Fruit fly (Drosophila melanogaster) whole organism, embryonic: ENCODE data around the gene Mtch.

Experiments used
- Atf6 ChIP-seq: fragments of 200-800 bp; sonication (Bioruptor generic); IDR thresholded peaks from 2 replicates; pipeline ENCODE4 v1.3.6; 2022; ENCODE audit warnings: missing biosample characterization, missing genetic modification characterization
- BEAF-32 ChIP-seq: fragments of 200-800 bp; sonication (Bioruptor generic); optimal IDR thresholded peaks from 3 replicates; lab custom pipeline; 2017; ENCODE audit warnings: missing biosample characterization, missing genetic modification characterization, mild to moderate bottlenecking, moderate library complexity, missing genetic modification reagents
- Blimp-1 ChIP-seq: fragments of 200-800 bp; sonication (Bioruptor generic); optimal IDR thresholded peaks from 3 replicates; lab custom pipeline; 2018; ENCODE audit warnings: missing biosample characterization, missing genetic modification characterization, mild to moderate bottlenecking, moderate library complexity, missing genetic modification reagents
- CG1024 ChIP-seq: fragments of 200-800 bp; sonication (Bioruptor generic); IDR thresholded peaks from 2 replicates; pipeline ENCODE4 v1.3.6; 2022; ENCODE audit warnings: missing biosample characterization, missing genetic modification characterization
- CG10267 ChIP-seq: fragments of 200-800 bp; sonication (Bioruptor generic); optimal IDR thresholded peaks from 2 replicates; lab custom pipeline; 2018; ENCODE audit warnings: missing biosample characterization, mild to moderate bottlenecking, missing genetic modification characterization, moderate library complexity
- CG10543 ChIP-seq: fragments of 200-800 bp; sonication (Bioruptor generic); optimal IDR thresholded peaks from 3 replicates; lab custom pipeline; 2017; ENCODE audit warnings: missing biosample characterization, mild to moderate bottlenecking, missing genetic modification characterization, moderate library complexity
- CG11504 ChIP-seq: fragments of 200-800 bp; sonication (Bioruptor generic); optimal IDR thresholded peaks from 3 replicates; lab custom pipeline; 2019; ENCODE audit warnings: missing biosample characterization, mild to moderate bottlenecking, missing genetic modification characterization, moderate library complexity
- CG12744 ChIP-seq: fragments of 200-800 bp; sonication (Bioruptor generic); optimal IDR thresholded peaks from 2 replicates; lab custom pipeline; 2016; ENCODE audit warnings: missing biosample characterization, missing genetic modification characterization
- CG13894 ChIP-seq: fragments of 200-800 bp; sonication (Bioruptor generic); optimal IDR thresholded peaks from 3 replicates; lab custom pipeline; 2018; ENCODE audit warnings: missing biosample characterization, mild to moderate bottlenecking, missing genetic modification characterization, moderate library complexity
- CG15479 ChIP-seq: fragments of 200-800 bp; sonication (Bioruptor generic); optimal IDR thresholded peaks from 3 replicates; lab custom pipeline; 2019; ENCODE audit warnings: missing biosample characterization, mild to moderate bottlenecking, missing genetic modification characterization, moderate library complexity
- CG16779 ChIP-seq: fragments of 200-800 bp; sonication (Bioruptor generic); IDR thresholded peaks from 2 replicates; pipeline ENCODE4 v1.3.6; 2022; ENCODE audit warnings: missing biosample characterization, missing genetic modification characterization
- CG18011 ChIP-seq: fragments of 200-800 bp; sonication (Bioruptor generic); optimal IDR thresholded peaks from 2 replicates; lab custom pipeline; 2017; ENCODE audit warnings: missing biosample characterization, missing genetic modification characterization, mild to moderate bottlenecking, moderate library complexity, missing genotype
- CG2202 ChIP-seq: fragments of 200-800 bp; sonication (Bioruptor generic); optimal IDR thresholded peaks from 2 replicates; lab custom pipeline; 2018; ENCODE audit warnings: missing biosample characterization, mild to moderate bottlenecking, missing genetic modification characterization
- CG2875 ChIP-seq: fragments of 200-800 bp; sonication (Bioruptor generic); optimal IDR thresholded peaks from 2 replicates; lab custom pipeline; 2017; ENCODE audit warnings: missing biosample characterization, mild to moderate bottlenecking, missing genetic modification characterization, missing genetic modification reagents
- CG3407 ChIP-seq: fragments of 200-800 bp; sonication (Bioruptor generic); optimal IDR thresholded peaks from 2 replicates; lab custom pipeline; 2018; ENCODE audit warnings: missing biosample characterization, mild to moderate bottlenecking, missing genetic modification characterization
- CG34376 ChIP-seq: fragments of 200-800 bp; sonication (Bioruptor generic); optimal IDR thresholded peaks from 2 replicates; lab custom pipeline; 2018; ENCODE audit warnings: missing biosample characterization, mild to moderate bottlenecking, missing genetic modification characterization
- CG4360 ChIP-seq: fragments of 200-800 bp; sonication (Bioruptor generic); IDR thresholded peaks from 2 replicates; pipeline ENCODE4 v1.3.6; 2022; ENCODE audit warnings: missing biosample characterization, missing genetic modification characterization
- CG5180 ChIP-seq: fragments of 200-800 bp; sonication (Bioruptor generic); optimal IDR thresholded peaks from 3 replicates; lab custom pipeline; 2017; ENCODE audit warnings: missing biosample characterization, missing genetic modification characterization, mild to moderate bottlenecking, moderate library complexity, missing genetic modification reagents
- CG6689 ChIP-seq: fragments of 200-800 bp; sonication (Bioruptor generic); IDR thresholded peaks from 2 replicates; pipeline ENCODE4 v1.3.6; 2022; ENCODE audit warnings: missing biosample characterization, missing genetic modification characterization
- CG6765 ChIP-seq: fragments of 200-800 bp; sonication (Bioruptor generic); optimal IDR thresholded peaks from 3 replicates; lab custom pipeline; 2017; ENCODE audit warnings: missing biosample characterization, mild to moderate bottlenecking, missing genetic modification characterization
- CG7745 ChIP-seq: fragments of 200-800 bp; sonication (Bioruptor generic); optimal IDR thresholded peaks from 2 replicates; lab custom pipeline; 2018; ENCODE audit warnings: missing biosample characterization, mild to moderate bottlenecking, missing genetic modification characterization, moderate library complexity
- CG8281 ChIP-seq: fragments of 200-800 bp; sonication (Bioruptor generic); optimal IDR thresholded peaks from 2 replicates; lab custom pipeline; 2018; ENCODE audit warnings: missing biosample characterization, mild to moderate bottlenecking, missing genetic modification characterization, moderate library complexity
- CG9817 ChIP-seq: fragments of 200-800 bp; sonication (Bioruptor generic); optimal IDR thresholded peaks from 2 replicates; lab custom pipeline; 2018; ENCODE audit warnings: missing biosample characterization, mild to moderate bottlenecking, missing genetic modification characterization, moderate library complexity
- CG9932 ChIP-seq: fragments of 200-800 bp; sonication (Bioruptor generic); IDR thresholded peaks from 2 replicates; pipeline ENCODE4 v1.3.6; 2022; ENCODE audit warnings: missing biosample characterization, missing genetic modification characterization
- Doc3 ChIP-seq: fragments of 200-800 bp; sonication (Bioruptor generic); IDR thresholded peaks from 3 replicates; pipeline ENCODE4 v1.3.6; 2022; ENCODE audit warnings: missing biosample characterization, missing genetic modification characterization; ENCODE audit not compliant: partially characterized antibody
- Fer3 ChIP-seq: fragments of 200-800 bp; sonication (Bioruptor generic); optimal IDR thresholded peaks from 2 replicates; lab custom pipeline; 2018; ENCODE audit warnings: missing biosample characterization, mild to moderate bottlenecking, missing genetic modification characterization, moderate library complexity
- HHEX ChIP-seq: fragments of 200-800 bp; sonication (Bioruptor generic); optimal IDR thresholded peaks from 3 replicates; lab custom pipeline; 2017; ENCODE audit warnings: missing biosample characterization, mild to moderate bottlenecking, missing genetic modification characterization, missing genetic modification reagents
- Med ChIP-seq: fragments of 200-800 bp; sonication (Bioruptor generic); peaks from one replicate; lab custom pipeline; 2016; ENCODE audit warnings: missing biosample characterization, missing genetic modification characterization, mild to moderate bottlenecking, inconsistent platforms, moderate library complexity
- Pdp1 ChIP-seq, 2 experiments: fragments of 200-800 bp; sonication (Bioruptor generic); optimal IDR thresholded peaks; 3 replicates each; lab custom pipeline; 2016; ENCODE audit warnings: missing biosample characterization in 2 of 2, missing genetic modification characterization in 2 of 2, mild to moderate bottlenecking in 1 of 2, moderate library complexity in 1 of 2
- Sin3A ChIP-seq: fragments of >200 bp; optimal IDR thresholded peaks from 2 replicates; lab custom pipeline; 2018
- Stat92E ChIP-seq, 3 experiments: fragments of >200 bp in 2 of 3; fragments of 200-800 bp in 1 of 3; sonication (Bioruptor generic) in 1 of 3; optimal IDR thresholded peaks; 2 replicates each; lab custom pipeline; 2017 to 2019; ENCODE audit warnings: missing biosample characterization in 3 of 3, missing genetic modification characterization in 3 of 3, mild to moderate bottlenecking in 1 of 3, moderate library complexity in 1 of 3
- bsh ChIP-seq, 2 experiments: fragments of 200-800 bp; sonication (Bioruptor generic); optimal IDR thresholded peaks; 2 replicates each; lab custom pipeline; 2017 to 2018; ENCODE audit warnings: mild to moderate bottlenecking in 2 of 2, missing biosample characterization in 2 of 2, missing genetic modification characterization in 2 of 2, moderate library complexity in 1 of 2
- corto ChIP-seq: fragments of 200-800 bp; sonication (Bioruptor generic); optimal IDR thresholded peaks from 2 replicates; lab custom pipeline; 2016; ENCODE audit warnings: missing biosample characterization, mild to moderate bottlenecking, missing genetic modification characterization, moderate library complexity
- disco-r ChIP-seq: fragments of 200-800 bp; sonication (Bioruptor generic); optimal IDR thresholded peaks from 2 replicates; lab custom pipeline; 2016; ENCODE audit warnings: missing biosample characterization, missing genetic modification characterization
- en ChIP-seq: fragments of 200-800 bp; sonication (Bioruptor generic); optimal IDR thresholded peaks from 2 replicates; lab custom pipeline; 2016; ENCODE audit warnings: missing biosample characterization, missing genetic modification characterization
- eve ChIP-seq, 2 experiments: fragments of >200 bp; optimal IDR thresholded peaks; 2 replicates each; lab custom pipeline; 2017; ENCODE audit warnings: missing biosample characterization in 2 of 2, missing genetic modification characterization in 2 of 2
- ewg ChIP-seq: fragments of 200-800 bp; sonication (Bioruptor generic); optimal IDR thresholded peaks from 3 replicates; lab custom pipeline; 2017; ENCODE audit warnings: mild to moderate bottlenecking, missing biosample characterization, missing genetic modification reagents, missing genetic modification characterization
- gce ChIP-seq: fragments of 200-800 bp; sonication (Bioruptor generic); IDR thresholded peaks from 3 replicates; pipeline ENCODE4 v1.3.6; 2022; ENCODE audit warnings: missing biosample characterization, missing genetic modification characterization
- hb ChIP-seq: fragments of 200-800 bp; sonication (Bioruptor generic); IDR thresholded peaks from 3 replicates; pipeline ENCODE4 v1.3.6; 2022; ENCODE audit warnings: missing biosample characterization, missing genetic modification characterization; ENCODE audit not compliant: partially characterized antibody
- maf-S ChIP-seq: fragments of 200-800 bp; sonication (Bioruptor generic); optimal IDR thresholded peaks from 2 replicates; lab custom pipeline; 2016; ENCODE audit warnings: missing biosample characterization, missing genetic modification characterization
- pho ChIP-seq: fragments of 200-800 bp; sonication (Bioruptor generic); optimal IDR thresholded peaks from 2 replicates; lab custom pipeline; 2016; ENCODE audit warnings: missing biosample characterization, missing genetic modification characterization
- repo ChIP-seq: fragments of 200-800 bp; sonication (Bioruptor generic); optimal IDR thresholded peaks from 2 replicates; lab custom pipeline; 2016; ENCODE audit warnings: missing biosample characterization, missing genetic modification characterization
- salm ChIP-seq: fragments of 200-800 bp; sonication (Bioruptor generic); optimal IDR thresholded peaks from 2 replicates; lab custom pipeline; 2018; ENCODE audit warnings: missing biosample characterization, mild to moderate bottlenecking, missing genetic modification characterization
- sd ChIP-seq: fragments of 200-800 bp; sonication (Bioruptor generic); optimal IDR thresholded peaks from 3 replicates; lab custom pipeline; 2018; ENCODE audit warnings: missing biosample characterization, mild to moderate bottlenecking, missing genetic modification characterization, moderate library complexity
- slp2 ChIP-seq: fragments of 200-800 bp; sonication (Bioruptor generic); optimal IDR thresholded peaks from 2 replicates; lab custom pipeline; 2016; ENCODE audit warnings: missing biosample characterization, missing genetic modification characterization
- sug ChIP-seq: fragments of 200-800 bp; optimal IDR thresholded peaks from 2 replicates; lab custom pipeline; 2019; ENCODE audit warnings: missing biosample characterization, mild to moderate bottlenecking, missing genetic modification characterization, moderate library complexity
- zen2 ChIP-seq: fragments of 200-800 bp; sonication (Bioruptor generic); IDR thresholded peaks from 3 replicates; pipeline ENCODE4 v1.3.6; 2022; ENCODE audit warnings: missing biosample characterization, missing genetic modification characterization; ENCODE audit not compliant: partially characterized antibody
- zf30C ChIP-seq: fragments of 200-800 bp; sonication (Bioruptor generic); optimal IDR thresholded peaks from 3 replicates; lab custom pipeline; 2018; ENCODE audit warnings: missing biosample characterization, mild to moderate bottlenecking, missing genetic modification characterization

Gene Mtch

DNA sequence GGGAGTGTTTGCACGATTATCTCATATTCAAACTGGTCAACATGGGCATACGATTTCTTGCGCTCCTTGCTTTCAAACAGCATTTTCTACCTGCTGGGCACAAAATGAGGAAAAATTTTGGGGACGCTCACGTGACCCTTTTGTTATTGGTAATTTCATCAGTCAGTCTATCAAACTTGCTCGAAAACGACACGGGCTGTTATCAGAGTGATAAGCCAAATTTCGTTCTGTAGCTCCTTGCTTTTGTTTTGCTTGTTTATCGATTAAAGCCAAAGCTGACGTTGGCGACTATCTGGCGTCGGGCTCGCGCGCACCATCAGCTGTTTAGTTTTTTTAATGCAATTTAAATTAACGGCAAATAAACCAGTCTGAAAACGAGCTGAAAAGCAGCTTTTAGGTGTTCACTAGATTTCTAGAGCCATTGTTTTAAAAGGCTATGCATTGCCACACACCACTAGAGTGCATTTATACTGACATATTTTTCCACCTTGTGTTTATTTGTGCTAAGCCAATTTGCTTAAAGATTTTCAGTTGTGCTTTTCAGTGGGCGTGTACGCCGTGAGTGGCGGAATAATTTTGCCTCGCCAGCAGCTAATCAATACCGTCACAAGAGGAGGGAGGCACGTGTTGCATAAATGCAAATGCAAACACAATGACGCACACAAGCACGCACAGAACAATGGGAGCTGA is 47.7 kb upstream of the Mtch start:
- TF ChIP-seq disco-r (GFP tag; lab: Kevin White, UChicago) (no peak), salm (tag; lab: Kevin White, UChicago) (no peak), CG9817 (tag; lab: Kevin White, UChicago) (no peak), zen2 (GFP tag; lab: Robert Waterston, UW) (no peak), pho (GFP tag; lab: Kevin White, UChicago) (no peak), Doc3 (GFP tag; lab: Robert Waterston, UW) (no peak), CG9932 (GFP tag; lab: Robert Waterston, UW) (no peak), CG10267 (tag; lab: Kevin White, UChicago) (no peak), CG16779 (0 out of 2 replicates have a peak, but pooled peaks have one; percentile 12), CG6689 (GFP tag; lab: Robert Waterston, UW) (no peak), CG8281 (tag; lab: Kevin White, UChicago) (peak; percentile 9), hb (GFP tag; lab: Robert Waterston, UW) (no peak), CG2202 (tag; lab: Kevin White, UChicago) (no peak), Atf6 (GFP tag; lab: Robert Waterston, UW) (no peak), ewg (GFP tag; lab: Kevin White, UChicago) (no peak), CG34376 (GFP tag; lab: Kevin White, UChicago) (peak; percentile 23), bsh (GFP tag; optimal IDR thresholded peaks at IDR 0.05; lab: Kevin White, UChicago) (no peak), corto (GFP tag; lab: Kevin White, UChicago) (no peak), CG5180 (GFP tag; lab: Kevin White, UChicago) (peak; percentile 85), Blimp-1 (no peak), CG13894 (tag; lab: Kevin White, UChicago) (no peak), CG6765 (GFP tag; lab: Kevin White, UChicago) (no peak), eve (GFP tag; optimal IDR thresholded peaks at IDR 0.05; lab: Kevin White, UChicago) (no peak), Med (GFP tag; lab: Kevin White, UChicago) (peak; percentile 72), Fer3 (no peak), slp2 (GFP tag; lab: Kevin White, UChicago) (no peak), CG1024 (GFP tag; lab: Robert Waterston, UW) (no peak), zf30C (GFP tag; lab: Kevin White, UChicago) (no peak), CG10543 (GFP tag; lab: Kevin White, UChicago) (no peak), Pdp1 (GFP tag; optimal IDR thresholded peaks at IDR 0.05; lab: Kevin White, UChicago) (no peak), sug (tag; lab: Kevin White, UChicago) (peak; percentile 25), CG18011 (GFP tag; lab: Kevin White, UChicago) (peak; percentile 93), Sin3A (lab: Kevin White, UChicago) (no peak), BEAF-32 (GFP tag; lab: Kevin White, UChicago) (no peak), HHEX (GFP tag; lab: Kevin White, UChicago) (no peak), Stat92E (GFP tag; optimal IDR thresholded peaks at IDR 0.05; lab: Kevin White, UChicago) (no peak), CG11504 (tag; lab: Kevin White, UChicago) (no peak), maf-S (GFP tag; lab: Kevin White, UChicago) (no peak), CG15479 (GFP tag; lab: Kevin White, UChicago) (no peak), sd (tag; lab: Kevin White, UChicago) (no peak), en (GFP tag; lab: Kevin White, UChicago) (no peak), CG7745 (tag; lab: Kevin White, UChicago) (no peak), repo (GFP tag; lab: Kevin White, UChicago) (no peak), CG3407 (GFP tag; lab: Kevin White, UChicago) (peak; percentile 11), CG2875 (no peak), CG4360 (GFP tag; lab: Robert Waterston, UW) (no peak; the same call in 1 of the 2 replicates), gce (GFP tag; lab: Robert Waterston, UW) (0 out of 3 replicates have a peak, but pooled peaks have one; percentile 17), CG12744 (GFP tag; lab: Kevin White, UChicago) (no peak)
